Fruit fly (Drosophila melanogaster): ENCODE measurements around the gene CG8773.

DNA sequence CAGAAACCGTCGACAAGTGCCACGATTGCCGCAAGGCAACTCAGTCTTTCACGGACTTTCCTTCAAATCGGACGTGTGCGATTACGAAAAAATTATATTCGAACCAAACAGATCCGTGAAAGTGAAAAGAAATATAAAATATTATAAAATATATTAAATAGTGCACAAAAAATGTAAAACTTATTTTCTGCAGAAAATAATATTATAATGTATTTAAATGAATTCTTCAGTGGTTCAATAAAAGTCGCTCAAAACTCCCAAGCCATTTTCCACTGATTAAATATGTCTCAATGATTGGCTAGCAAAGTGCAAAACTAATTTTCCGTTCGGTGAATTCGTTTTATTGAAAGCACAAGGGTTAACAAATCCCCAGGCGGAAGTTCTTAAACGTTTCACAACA lies 43.5 kb downstream of the CG8773 start, which contains the start of gene PK2-R1:
- TF ChIP-seq CG12236 (GFP tag; optimal IDR thresholded peaks at IDR 0.05) (no peak), sens-2 (GFP tag; IDR thresholded peaks at IDR 0.05) (no peak), NfI (GFP tag; optimal IDR thresholded peaks at IDR 0.05) (no peak), ssp (GFP tag; IDR thresholded peaks at IDR 0.05) (no peak), Sox102F (GFP tag; optimal IDR thresholded peaks at IDR 0.05) (no peak), bbx (GFP tag; IDR thresholded peaks at IDR 0.05; ENCODE audit: partially characterized antibody) (no peak)

Data from whole organism, embryonic.